Fruit fly (Drosophila melanogaster) whole organism, wandering third instar larva: ENCODE data around the gene Ccdc39.

Experiments
- CG32264 ChIP-seq: fragments of 200-800 bp; sonication (Bioruptor generic); optimal IDR thresholded peaks from 2 replicates; lab custom pipeline; 2016; ENCODE audit warnings: missing biosample characterization, missing genetic modification characterization
- Dfd ChIP-seq: fragments of >200 bp; optimal IDR thresholded peaks from 2 replicates; lab custom pipeline; 2017; ENCODE audit warnings: missing biosample characterization, missing genetic modification characterization
- GATAd ChIP-seq: sonication (Bioruptor generic); optimal IDR thresholded peaks from 2 replicates; lab custom pipeline; 2016; ENCODE audit warnings: missing biosample characterization, missing genetic modification characterization
- Mio ChIP-seq: sonication (Bioruptor generic); optimal IDR thresholded peaks from 2 replicates; lab custom pipeline; 2016; ENCODE audit warnings: missing biosample characterization, missing genetic modification characterization
- br ChIP-seq: fragments of 200-800 bp; sonication (Bioruptor generic); optimal IDR thresholded peaks from 2 replicates; lab custom pipeline; 2016; ENCODE audit warnings: missing biosample characterization, missing genetic modification characterization
- brk ChIP-seq: fragments of 200-800 bp; sonication (Bioruptor generic); optimal IDR thresholded peaks from 2 replicates; lab custom pipeline; 2016; ENCODE audit warnings: missing biosample characterization, mild to moderate bottlenecking, missing genetic modification characterization
- dl ChIP-seq, 2 experiments: fragments of 175-275, 200-275 bp in 1 of 2; fragments of 200-275 bp in 1 of 2; sonication (Bioruptor generic); optimal IDR thresholded peaks; lab custom pipeline; 2018; ENCODE audit warnings: mild to moderate bottlenecking in 2 of 2, missing biosample characterization in 2 of 2, missing genetic modification characterization in 2 of 2, moderate library complexity in 2 of 2; ENCODE audit not compliant: partially characterized antibody in 2 of 2, insufficient read depth in 1 of 2
- ey ChIP-seq: fragments of 200-800 bp; sonication (Bioruptor generic); optimal IDR thresholded peaks from 2 replicates; lab custom pipeline; 2016; ENCODE audit warnings: missing biosample characterization, missing genetic modification characterization
- fru ChIP-seq: fragments of 200-800 bp; sonication (Bioruptor generic); optimal IDR thresholded peaks from 3 replicates; lab custom pipeline; 2016; ENCODE audit warnings: missing biosample characterization, mild to moderate bottlenecking, missing genetic modification characterization
- h ChIP-seq: fragments of 200-800 bp; sonication (Bioruptor generic); optimal IDR thresholded peaks from 3 replicates; lab custom pipeline; 2016; ENCODE audit warnings: missing biosample characterization, mild to moderate bottlenecking, missing genetic modification characterization
- lola ChIP-seq: fragments of >200 bp; optimal IDR thresholded peaks from 2 replicates; lab custom pipeline; 2017; ENCODE audit warnings: missing biosample characterization, missing genetic modification characterization
- pan ChIP-seq: fragments of >200 bp; optimal IDR thresholded peaks from 2 replicates; lab custom pipeline; 2017
- rgr ChIP-seq: fragments of 200-800 bp; sonication (Bioruptor generic); optimal IDR thresholded peaks from 3 replicates; lab custom pipeline; 2016; ENCODE audit warnings: missing biosample characterization, mild to moderate bottlenecking, missing genetic modification characterization
- sage ChIP-seq: fragments of 200-800 bp; sonication (Bioruptor generic); optimal IDR thresholded peaks from 2 replicates; lab custom pipeline; 2016; ENCODE audit warnings: missing biosample characterization, mild to moderate bottlenecking, missing genetic modification characterization

- TF ChIP-seq ey (GFP tag; lab: Kevin White, UChicago), result no peak
- no peak for TF ChIP-seq pan (lab: Kevin White, UChicago)
- no peak for TF ChIP-seq rgr
- no peak for TF ChIP-seq lola (GFP tag; lab: Kevin White, UChicago)
- no peak for TF ChIP-seq fru (GFP tag; lab: Kevin White, UChicago)
- TF ChIP-seq brk (GFP tag; lab: Kevin White, UChicago), result no peak
- no peak for TF ChIP-seq CG32264 (GFP tag; lab: Kevin White, UChicago)
- TF ChIP-seq Mio (GFP tag; lab: Kevin White, UChicago), result no peak
- no peak for TF ChIP-seq GATAd (GFP tag; lab: Kevin White, UChicago)
- no peak for TF ChIP-seq sage (GFP tag; lab: Kevin White, UChicago)
- no peak for TF ChIP-seq br
- no peak for TF ChIP-seq h (GFP tag; lab: Kevin White, UChicago)
- no peak for TF ChIP-seq dl (GFP tag; optimal IDR thresholded peaks at IDR 0.05; lab: Kevin White, UChicago; ENCODE audit: insufficient read depth in 1 of 2, partially characterized antibody in 2 of 2)
- no peak for TF ChIP-seq Dfd (GFP tag; lab: Kevin White, UChicago)
Observed at dm6 chr3R:4784622-4785021, at the start of gene Ccdc39.
